Worm (Caenorhabditis elegans) whole organism, L1 larva: ENCODE data around the gene Y54G2A.57.

Experiments
- C04F5.9 ChIP-seq: sonication (generic microtip); optimal IDR thresholded peaks from 2 replicates; lab custom pipeline; 2016; ENCODE audit warnings: missing genetic modification characterization, missing compliant biosample characterization
- Y116A8C.19 ChIP-seq: sonication (generic microtip); optimal IDR thresholded peaks from 2 replicates; lab custom pipeline; 2016; ENCODE audit warnings: missing compliant biosample characterization, missing genetic modification characterization, borderline replicate concordance
- alr-1 ChIP-seq: fragments of 200-800 bp; sonication (Bioruptor generic); optimal IDR thresholded peaks from 2 replicates; lab custom pipeline; 2018; ENCODE audit warnings: borderline replicate concordance, mild to moderate bottlenecking, missing genetic modification characterization, missing compliant biosample characterization
- aly-2 ChIP-seq: fragments of 150-350 bp; optimal IDR thresholded peaks from 2 replicates; lab custom pipeline; 2014; ENCODE audit warnings: missing biosample characterization, missing genetic modification characterization
- blmp-1 ChIP-seq: fragments of 150-350 bp; optimal IDR thresholded peaks from 2 replicates; lab custom pipeline; 2014; ENCODE audit warnings: missing biosample characterization, missing genetic modification characterization
- ceh-63 ChIP-seq: fragments of 200-800 bp; sonication (Bioruptor generic); optimal IDR thresholded peaks from 2 replicates; lab custom pipeline; 2018; ENCODE audit warnings: mild to moderate bottlenecking, missing genetic modification characterization, missing compliant biosample characterization
- ceh-82 ChIP-seq, 3 experiments: fragments of 150-350 bp in 1 of 3; sonication (generic microtip) in 2 of 3; optimal IDR thresholded peaks; 2 replicates each; lab custom pipeline; 2014 to 2017; ENCODE audit warnings: missing biosample characterization in 3 of 3, missing genetic modification characterization in 3 of 3
- efl-1 ChIP-seq, 4 experiments: fragments of 150-350 bp; optimal IDR thresholded peaks in 3 of 4; peaks in 1 of 4; 1 replicate in 1 of 4; 2 replicates in 3 of 4; lab custom pipeline; 2014; ENCODE audit warnings: missing biosample characterization in 2 of 4, missing genetic modification characterization in 2 of 4, missing genetic modification reagents in 2 of 4
- efl-3 ChIP-seq: fragments of 200-800 bp; sonication (Bioruptor generic); optimal IDR thresholded peaks from 2 replicates; lab custom pipeline; 2018; ENCODE audit warnings: mild to moderate bottlenecking, missing genetic modification characterization, missing compliant biosample characterization
- egl-13 ChIP-seq: sonication (generic microtip); optimal IDR thresholded peaks from 2 replicates; lab custom pipeline; 2016; ENCODE audit warnings: missing genotype, missing genetic modification reagents, missing genetic modification characterization, missing compliant biosample characterization
- elt-2 ChIP-seq: sonication (generic microtip); optimal IDR thresholded peaks from 2 replicates; lab custom pipeline; 2016; ENCODE audit warnings: missing genetic modification characterization, mild to moderate bottlenecking, inconsistent platforms, missing compliant biosample characterization, missing genetic modification reagents
- hlh-4 ChIP-seq: sonication (generic microtip); optimal IDR thresholded peaks from 2 replicates; lab custom pipeline; 2016; ENCODE audit warnings: mild to moderate bottlenecking, missing genetic modification characterization, missing compliant biosample characterization
- jun-1 ChIP-seq: fragments of 150-350 bp; optimal IDR thresholded peaks from 2 replicates; lab custom pipeline; 2014; ENCODE audit warnings: missing biosample characterization, missing genetic modification reagents, missing genetic modification characterization
- lin-13 ChIP-seq: fragments of 150-350 bp; optimal IDR thresholded peaks from 2 replicates; lab custom pipeline; 2014; ENCODE audit warnings: missing biosample characterization, missing genetic modification reagents, missing genetic modification characterization
- lin-14 ChIP-seq: fragments of 200-800 bp; sonication (Bioruptor generic); optimal IDR thresholded peaks from 2 replicates; lab custom pipeline; 2018; ENCODE audit warnings: mild to moderate bottlenecking, missing genetic modification characterization, moderate library complexity, missing compliant biosample characterization
- lir-3 ChIP-seq: sonication (generic microtip); optimal IDR thresholded peaks from 2 replicates; lab custom pipeline; 2016; ENCODE audit warnings: mild to moderate bottlenecking, missing genetic modification characterization, moderate library complexity, missing compliant biosample characterization; ENCODE audit not compliant: poor library complexity
- lsy-2 ChIP-seq, 2 experiments: fragments of 150-350 bp; optimal IDR thresholded peaks; 2 replicates each; lab custom pipeline; 2014; ENCODE audit warnings: missing biosample characterization in 2 of 2, missing genetic modification characterization in 2 of 2
- mab-9 ChIP-seq: fragments of 200-800 bp; sonication (Bioruptor generic); IDR thresholded peaks from 2 replicates; pipeline ENCODE4 v1.3.6; 2022; ENCODE audit warnings: missing genetic modification reagents, missing genetic modification characterization, missing compliant biosample characterization
- mep-1 ChIP-seq: fragments of 150-350 bp; optimal IDR thresholded peaks from 2 replicates; lab custom pipeline; 2014; ENCODE audit warnings: missing biosample characterization, missing genetic modification characterization
- nhr-11 ChIP-seq: fragments of 150-350 bp; optimal IDR thresholded peaks from 2 replicates; lab custom pipeline; 2014; ENCODE audit warnings: missing biosample characterization, missing genetic modification characterization
- nhr-47 ChIP-seq: sonication (generic microtip); optimal IDR thresholded peaks from 2 replicates; lab custom pipeline; 2016; ENCODE audit warnings: mild to moderate bottlenecking, missing genetic modification characterization, moderate library complexity, missing compliant biosample characterization
- nhr-77 ChIP-seq: fragments of 150-350 bp; optimal IDR thresholded peaks from 2 replicates; lab custom pipeline; 2014; ENCODE audit warnings: missing biosample characterization, missing genetic modification characterization
- nhr-84 ChIP-seq: sonication (generic microtip); optimal IDR thresholded peaks from 2 replicates; lab custom pipeline; 2017; ENCODE audit warnings: missing biosample characterization, missing genetic modification characterization
- nhr-85 ChIP-seq: sonication (generic microtip); peaks from one replicate; lab custom pipeline; 2016; ENCODE audit warnings: missing genetic modification characterization, inconsistent platforms, missing compliant biosample characterization
- pag-3 ChIP-seq: sonication (generic microtip); optimal IDR thresholded peaks from 2 replicates; lab custom pipeline; 2017; ENCODE audit warnings: missing genetic modification characterization, mild to moderate bottlenecking, missing compliant biosample characterization, antibody characterized with exemption, borderline replicate concordance; ENCODE audit not compliant: insufficient read depth
- pax-3 ChIP-seq: fragments of 200-800 bp; sonication (Bioruptor generic); optimal IDR thresholded peaks from 2 replicates; lab custom pipeline; 2018; ENCODE audit warnings: mild to moderate bottlenecking, missing genetic modification characterization, moderate library complexity, missing compliant biosample characterization
- pqm-1 ChIP-seq: sonication (generic microtip); optimal IDR thresholded peaks from 3 replicates; lab custom pipeline; 2017; ENCODE audit warnings: missing biosample characterization, missing genetic modification characterization
- rnt-1 ChIP-seq: sonication (generic microtip); optimal IDR thresholded peaks from 2 replicates; lab custom pipeline; 2016; ENCODE audit warnings: mild to moderate bottlenecking, missing genetic modification characterization, moderate library complexity, missing compliant biosample characterization
- snu-23 ChIP-seq: sonication (generic microtip); optimal IDR thresholded peaks from 2 replicates; lab custom pipeline; 2016; ENCODE audit warnings: missing genetic modification characterization, missing compliant biosample characterization
- unc-30 ChIP-seq: sonication (generic microtip); optimal IDR thresholded peaks from 2 replicates; lab custom pipeline; 2017; ENCODE audit warnings: missing biosample characterization, missing genetic modification characterization
- zag-1 ChIP-seq: fragments of 150-350 bp; optimal IDR thresholded peaks from 2 replicates; lab custom pipeline; 2014; ENCODE audit warnings: missing biosample characterization, missing genetic modification characterization

Y54G2A.57 gene

DNA sequence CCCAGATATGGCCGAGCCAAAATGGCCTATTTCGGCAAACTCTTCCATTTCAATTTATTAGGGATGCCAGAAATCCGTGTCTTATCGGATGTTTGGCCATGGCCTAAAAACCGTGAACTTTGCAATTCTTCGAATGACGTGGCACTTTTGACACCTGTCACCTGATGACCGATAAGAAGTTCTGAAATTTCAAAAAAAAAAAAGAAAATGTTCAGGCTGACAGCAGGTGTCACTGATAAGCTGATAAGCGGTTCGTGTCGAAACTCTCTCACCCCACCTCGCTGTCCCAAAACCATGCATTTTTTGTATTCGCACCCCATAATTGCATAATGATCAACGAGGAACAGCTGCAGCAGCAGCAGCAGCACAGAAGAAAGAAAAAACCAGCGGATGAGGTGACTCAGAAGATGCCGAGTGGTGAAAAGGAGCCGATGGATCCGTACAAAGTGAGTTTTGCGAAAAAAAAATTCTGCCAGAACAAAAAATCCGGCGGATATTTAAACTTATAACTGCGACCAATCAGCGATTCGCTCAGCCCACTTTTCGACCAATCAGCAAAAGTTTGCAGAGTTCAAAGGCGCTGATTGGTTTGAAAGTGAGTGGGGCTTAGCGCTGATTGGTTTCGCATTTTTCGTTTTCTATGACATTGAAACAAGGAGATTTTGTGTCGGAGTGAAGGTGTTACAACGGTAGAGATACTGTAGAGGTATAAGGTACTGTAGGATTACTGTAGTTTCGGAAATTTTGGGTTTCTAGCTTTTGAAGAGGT, 42.8 kb downstream of the Y54G2A.57 start, which contains the start of the genes Y54G2A.28 and vrp-1:
Y54G2A.28 (minus strand) TSS at position 48 of the 769 bp plus-strand sequence.
vrp-1 (plus strand) TSS at position 214 of the 769 bp plus-strand sequence.
- TF ChIP-seq elt-2 (tag; lab: Kevin White, UChicago) (peak; percentile 23), efl-1 (optimal IDR thresholded peaks at IDR 0.05; lab: Kevin White, UChicago) (no peak), efl-1 (GFP tag; optimal IDR thresholded peaks at IDR 0.05 in 1 of 2; lab: Kevin White, UChicago) (peak in 1 of 2 experiments; percentile 79), lir-3 (tag; lab: Kevin White, UChicago) (no peak)

DNA sequence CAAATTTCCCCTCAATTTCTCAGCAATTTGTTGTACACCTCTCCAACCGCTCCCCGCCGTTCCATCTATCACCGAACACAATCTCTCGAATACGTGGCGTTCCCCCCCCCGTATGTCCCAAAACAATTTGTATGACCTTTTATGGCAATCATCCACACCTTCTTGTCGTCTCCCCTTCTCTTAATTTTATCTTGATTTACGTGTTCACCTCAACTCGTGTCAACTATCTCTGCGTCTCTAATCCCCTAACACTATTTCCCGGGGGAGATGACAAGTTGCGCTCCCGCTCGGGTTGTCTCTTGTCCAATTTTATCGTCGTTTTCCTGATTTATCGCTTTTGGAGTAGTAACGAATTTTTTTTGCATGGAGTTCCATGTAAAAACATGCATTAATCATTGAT, 44.9 kb downstream of the Y54G2A.57 start:
- TF ChIP-seq rnt-1 (tag; lab: Kevin White, UChicago) (peak; percentile 35), snu-23 (GFP tag; lab: Kevin White, UChicago) (peak; percentile 2), aly-2 (tag; lab: Kevin White, UChicago) (no peak), nhr-85 (tag; lab: Kevin White, UChicago) (peak; percentile 79), lin-13 (no peak), hlh-4 (no peak), blmp-1 (tag; lab: Kevin White, UChicago) (peak; percentile 63), ceh-63 (no peak), Y116A8C.19 (tag; lab: Kevin White, UChicago) (no peak), C04F5.9 (tag; lab: Kevin White, UChicago) (no peak), lin-14 (GFP tag; lab: Kevin White, UChicago) (peak; percentile 73), pag-3 (tag; lab: Kevin White, UChicago) (no peak), mep-1 (tag; lab: Kevin White, UChicago) (peak; percentile 31), egl-13 (tag; lab: Kevin White, UChicago) (no peak)

DNA sequence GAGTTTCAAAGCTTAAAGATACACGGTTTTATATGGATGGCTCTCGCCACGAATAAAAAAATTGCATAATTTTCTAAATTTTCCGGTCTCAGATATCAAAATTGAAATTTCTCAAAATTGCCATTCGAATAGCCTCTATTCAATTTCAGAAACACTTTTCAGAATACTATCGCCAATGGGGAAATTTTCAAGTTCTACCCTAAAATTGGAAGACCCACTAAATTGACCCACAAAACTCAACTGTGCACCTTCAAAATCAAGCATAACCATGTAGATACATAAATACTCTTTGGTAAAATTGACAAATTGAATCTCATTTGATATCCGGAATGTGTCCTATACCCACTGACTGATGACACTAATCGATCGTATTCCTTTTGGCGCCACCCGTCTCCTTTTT, 46.5 kb downstream of the Y54G2A.57 start:
- TF ChIP-seq nhr-85 (tag; lab: Kevin White, UChicago) = peak; percentile 60
- TF ChIP-seq pax-3 (tag; lab: Kevin White, UChicago) = no peak

DNA sequence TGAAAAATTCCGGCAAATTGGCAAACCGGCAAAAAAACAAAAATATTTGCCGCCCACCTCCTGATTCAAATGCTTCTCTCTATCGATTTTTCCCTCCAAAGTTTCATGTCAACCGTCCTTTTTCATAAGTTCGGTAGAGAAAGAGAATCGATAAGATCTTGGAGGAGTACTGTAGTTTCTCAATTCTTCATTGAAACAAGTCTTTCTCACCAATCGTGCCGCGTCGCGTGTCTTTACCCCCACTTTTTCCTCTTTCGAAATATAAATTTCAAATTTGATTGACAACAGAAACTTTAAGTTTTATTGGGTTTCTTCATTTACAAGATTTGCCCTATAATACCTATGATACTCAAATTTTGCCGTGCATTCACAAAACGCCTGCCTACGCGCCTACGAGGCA, 48.8 kb downstream of the Y54G2A.57 start:
- TF ChIP-seq mab-9 (GFP tag; lab: Robert Waterston, UW) (no peak), nhr-11 (no peak), lsy-2 (tag; optimal IDR thresholded peaks at IDR 0.05; lab: Kevin White, UChicago) (peak in 1 of 2 experiments; percentile 68), unc-30 (tag; lab: Kevin White, UChicago) (no peak)
- TF ChIP-seq, all 84 proteins: peak for 1

DNA sequence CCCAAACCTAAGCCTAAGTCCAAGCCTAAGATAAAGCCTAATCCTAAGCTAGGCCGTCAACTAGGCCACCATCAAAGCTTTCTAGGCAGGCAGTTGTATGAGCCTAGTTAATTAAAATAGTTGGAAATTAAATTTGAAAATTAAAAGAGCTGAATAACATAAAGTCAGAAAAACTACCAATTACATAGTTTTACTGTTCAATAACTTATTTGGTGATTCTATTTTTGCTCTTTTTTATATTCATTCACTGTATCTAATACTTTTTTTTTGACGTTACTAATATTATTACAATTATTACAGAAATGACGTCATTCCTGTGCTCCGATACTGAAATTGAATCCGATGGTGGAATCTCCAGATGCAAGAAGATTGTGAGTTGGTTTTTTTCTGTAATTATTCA, 49.7 kb downstream of the Y54G2A.57 start, which contains the start of gene lin-22:
lin-22 (plus strand) TSS at position 301 of the 400 bp plus-strand sequence.
- TF ChIP-seq elt-2 (tag; lab: Kevin White, UChicago) = no peak
- no peak for TF ChIP-seq nhr-84 (tag; lab: Kevin White, UChicago)
- no peak for TF ChIP-seq alr-1 (tag; lab: Kevin White, UChicago)
- TF ChIP-seq pag-3 (tag; lab: Kevin White, UChicago) = no peak
- TF ChIP-seq ceh-82 (tag; optimal IDR thresholded peaks at IDR 0.05; lab: Kevin White, UChicago) = no peak
- TF ChIP-seq lir-3 (tag; lab: Kevin White, UChicago) = no peak
- no peak for TF ChIP-seq pqm-1 (tag; lab: Kevin White, UChicago)
- TF ChIP-seq efl-3 (GFP tag; lab: Kevin White, UChicago) = no peak
- TF ChIP-seq nhr-47 (tag; lab: Kevin White, UChicago) = no peak
- no peak for TF ChIP-seq zag-1 (tag; lab: Kevin White, UChicago)
- no peak for TF ChIP-seq jun-1 (tag; lab: Kevin White, UChicago)
- TF ChIP-seq hlh-4 = no peak
- TF ChIP-seq nhr-77 (tag; lab: Kevin White, UChicago) = no peak
- no peak for TF ChIP-seq nhr-11
